Fruit fly (Drosophila melanogaster): ENCODE results near the gene Meltrin.
A peak's percentile ranks its signal among the peaks of the same experiment; 100 is the strongest.

Gene Meltrin

DNA sequence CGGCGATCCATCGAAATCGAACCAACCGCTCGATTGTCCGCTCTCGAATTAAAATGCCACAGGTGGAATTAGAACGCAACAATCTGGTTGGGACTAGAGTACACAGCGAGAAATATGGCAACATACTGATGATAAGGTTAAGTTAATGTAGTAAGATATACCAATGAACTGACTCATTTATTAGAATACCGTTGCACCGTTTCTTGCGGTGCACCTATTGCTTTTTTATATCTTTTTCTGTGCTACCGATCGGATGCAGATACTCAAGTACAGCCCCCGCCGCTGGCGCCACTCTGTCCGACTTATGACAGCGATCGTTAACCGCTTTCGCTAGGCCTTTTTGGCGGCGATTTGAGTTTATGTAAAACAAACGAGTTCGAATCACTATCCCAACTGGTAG, 23.0 kb upstream of the Meltrin start (continued):
- TF ChIP-seq mirr (GFP tag; optimal IDR thresholded peaks at IDR 0.05): no peak
- TF ChIP-seq CG34376 (GFP tag; optimal IDR thresholded peaks at IDR 0.05): no peak
- TF ChIP-seq CG30403 (GFP tag; optimal IDR thresholded peaks at IDR 0.05): peak; percentile 18
- TF ChIP-seq Rfx (GFP tag; IDR thresholded peaks at IDR 0.05): no peak
- no peak for TF ChIP-seq tin (GFP tag; optimal IDR thresholded peaks at IDR 0.05)
- no peak for TF ChIP-seq CG9727 (GFP tag; optimal IDR thresholded peaks at IDR 0.05)
- no peak for TF ChIP-seq CG43689 (GFP tag; IDR thresholded peaks at IDR 0.05)
- TF ChIP-seq CG6683 (GFP tag; optimal IDR thresholded peaks at IDR 0.05): no peak
- peak; percentile 2 for TF ChIP-seq CG11504 (tag; optimal IDR thresholded peaks at IDR 0.05)
- no peak for TF ChIP-seq E2f1 (GFP tag; IDR thresholded peaks at IDR 0.05)
- TF ChIP-seq Ets97D (GFP tag; optimal IDR thresholded peaks at IDR 0.05): no peak
- TF ChIP-seq gem (tag; optimal IDR thresholded peaks at IDR 0.05): peak; percentile 19
- TF ChIP-seq odd (GFP tag; optimal IDR thresholded peaks at IDR 0.05): no peak
- no peak for TF ChIP-seq sr (GFP tag; IDR thresholded peaks at IDR 0.05)
- no peak for TF ChIP-seq CG10321 (GFP tag; IDR thresholded peaks at IDR 0.05)
- TF ChIP-seq CG5180 (GFP tag; optimal IDR thresholded peaks at IDR 0.05): no peak
- TF ChIP-seq Drgx (GFP tag; IDR thresholded peaks at IDR 0.05): peak; percentile 70
- no peak for TF ChIP-seq repo (GFP tag; optimal IDR thresholded peaks at IDR 0.05)
- TF ChIP-seq grn (GFP tag; optimal IDR thresholded peaks at IDR 0.05): no peak
- TF ChIP-seq sens-2 (GFP tag; IDR thresholded peaks at IDR 0.05): 0 out of 2 replicates have a peak, but pooled peaks have one; percentile 35
- no peak for TF ChIP-seq CG18476 (GFP tag; optimal IDR thresholded peaks at IDR 0.05)
- no peak for TF ChIP-seq Antp (GFP tag; optimal IDR thresholded peaks at IDR 0.05)
- TF ChIP-seq ssp (GFP tag; IDR thresholded peaks at IDR 0.05): no peak
- no peak for TF ChIP-seq CG17361 (GFP tag; IDR thresholded peaks at IDR 0.05)
- TF ChIP-seq nau (GFP tag; optimal IDR thresholded peaks at IDR 0.05): no peak
- TF ChIP-seq CG7839 (tag; optimal IDR thresholded peaks at IDR 0.05): peak; percentile 19
- TF ChIP-seq CG8281 (tag; optimal IDR thresholded peaks at IDR 0.05): no peak
- no peak for TF ChIP-seq CG10543 (GFP tag; optimal IDR thresholded peaks at IDR 0.05)
- no peak for TF ChIP-seq Dfd (GFP tag; optimal IDR thresholded peaks at IDR 0.05)
- TF ChIP-seq CG12391 (tag; optimal IDR thresholded peaks at IDR 0.05): peak; percentile 19
- no peak for TF ChIP-seq Tbp (GFP tag; optimal IDR thresholded peaks at IDR 0.05)
- no peak for TF ChIP-seq Stat92E (GFP tag; optimal IDR thresholded peaks at IDR 0.05)
- no peak for TF ChIP-seq CG4424 (GFP tag; optimal IDR thresholded peaks at IDR 0.05)
- no peak for TF ChIP-seq scrt (GFP tag; optimal IDR thresholded peaks at IDR 0.05)
- TF ChIP-seq CG18599 (GFP tag; optimal IDR thresholded peaks at IDR 0.05): no peak
- no peak for TF ChIP-seq otp (GFP tag; IDR thresholded peaks at IDR 0.05)
- TF ChIP-seq trem (tag; optimal IDR thresholded peaks at IDR 0.05): no peak
- TF ChIP-seq grau (tag; optimal IDR thresholded peaks at IDR 0.05): peak; percentile 28
- TF ChIP-seq CG14710 (tag; optimal IDR thresholded peaks at IDR 0.05): no peak
- no peak for TF ChIP-seq ase (GFP tag; IDR thresholded peaks at IDR 0.05)
- TF ChIP-seq crc (GFP tag; optimal IDR thresholded peaks at IDR 0.05): no peak
- TF ChIP-seq ac (GFP tag; optimal IDR thresholded peaks at IDR 0.05): no peak
- TF ChIP-seq dati (GFP tag; IDR thresholded peaks at IDR 0.05): no peak
- no peak for TF ChIP-seq CG3838 (GFP tag; optimal IDR thresholded peaks at IDR 0.05)
- no peak for TF ChIP-seq Deaf1 (tag; optimal IDR thresholded peaks at IDR 0.05)
- TF ChIP-seq CG13775 (GFP tag; optimal IDR thresholded peaks at IDR 0.05): no peak
- TF ChIP-seq p53 (GFP tag; optimal IDR thresholded peaks at IDR 0.05): no peak
- no peak for TF ChIP-seq Hmx (GFP tag; optimal IDR thresholded peaks at IDR 0.05)
- TF ChIP-seq al (GFP tag; IDR thresholded peaks at IDR 0.05): no peak
- peak; percentile 85 for TF ChIP-seq sens (GFP tag)
- TF ChIP-seq bsh (GFP tag; optimal IDR thresholded peaks at IDR 0.05): peak in 1 of 2 experiments; percentile 37
- no peak for TF ChIP-seq Bgb (GFP tag; IDR thresholded peaks at IDR 0.05; ENCODE audit: partially characterized antibody)

Measured in whole organism, embryonic.